Worm (Caenorhabditis elegans) whole organism, young adult: ENCODE results near the gene nhr-192.

Experiments
- C06A6.2 ChIP-seq: fragments of 200-800 bp; sonication (Bioruptor generic); conservative IDR thresholded peaks from 2 replicates; pipeline ENCODE4 v1.3.6; 2022; ENCODE audit warnings: missing genetic modification characterization, missing compliant biosample characterization
- C17E4.6 ChIP-seq: fragments of 200-800 bp; sonication (Bioruptor generic); IDR thresholded peaks from 2 replicates; pipeline ENCODE4 v1.3.6; 2022; ENCODE audit warnings: missing genetic modification reagents, missing genetic modification characterization, missing compliant biosample characterization
- F37B4.10 ChIP-seq: fragments of 200-800 bp; sonication (Bioruptor generic); IDR thresholded peaks from 2 replicates; pipeline ENCODE4 v1.3.6; 2022; ENCODE audit warnings: missing genetic modification characterization, missing compliant biosample characterization
- K12H6.12 ChIP-seq: fragments of 200-800 bp; sonication (Bioruptor generic); optimal IDR thresholded peaks from 2 replicates; lab custom pipeline; 2018; ENCODE audit warnings: mild to moderate bottlenecking, missing genetic modification characterization, missing compliant biosample characterization
- Y56A3A.18 ChIP-seq: fragments of 200-800 bp; sonication (Bioruptor generic); IDR thresholded peaks from 2 replicates; pipeline ENCODE4 v1.3.6; 2022; ENCODE audit warnings: missing genetic modification reagents, missing genetic modification characterization, missing compliant biosample characterization
- Y79H2A.3 ChIP-seq: fragments of 200-800 bp; sonication (Bioruptor generic); conservative IDR thresholded peaks from 2 replicates; pipeline ENCODE4 v1.3.6; 2022; ENCODE audit warnings: missing genetic modification reagents, missing genetic modification characterization, missing compliant biosample characterization
- ama-1 ChIP-seq, 3 experiments: fragments of 150-350 bp in 1 of 3; sonication (generic microtip) in 2 of 3; optimal IDR thresholded peaks; 2 replicates each; lab custom pipeline; 2014 to 2018; ENCODE audit warnings: missing biosample characterization in 2 of 3, missing genetic modification characterization in 2 of 3, missing genetic modification reagents in 2 of 3
- bed-1 ChIP-seq: fragments of 200-800 bp; sonication (Bioruptor generic); IDR thresholded peaks from 2 replicates; pipeline ENCODE4 v1.3.6; 2022; ENCODE audit warnings: missing genetic modification reagents, missing genetic modification characterization, missing compliant biosample characterization
- ccch-3 ChIP-seq: fragments of 200-800 bp; sonication (Bioruptor generic); optimal IDR thresholded peaks from 2 replicates; lab custom pipeline; 2018; ENCODE audit warnings: mild to moderate bottlenecking, missing genetic modification characterization, missing compliant biosample characterization
- cebp-1 ChIP-seq, 2 experiments: fragments of 200-800 bp in 1 of 2; sonication (Bioruptor generic) in 1 of 2; sonication (generic microtip) in 1 of 2; IDR thresholded peaks in 1 of 2; optimal IDR thresholded peaks in 1 of 2; 2 replicates each; pipeline versions ENCODE4 v1.3.6 to Lab custom; 2017 to 2022; ENCODE audit warnings: missing compliant biosample characterization in 2 of 2, missing genetic modification characterization in 2 of 2, mild to moderate bottlenecking in 1 of 2, missing genetic modification reagents in 1 of 2, moderate library complexity in 1 of 2
- ceh-100 ChIP-seq: fragments of 200-800 bp; sonication (Bioruptor generic); IDR thresholded peaks from 2 replicates; pipeline ENCODE4 v1.3.6; 2022; ENCODE audit warnings: missing genetic modification reagents, missing genetic modification characterization, missing compliant biosample characterization
- ceh-27 ChIP-seq: fragments of 200-800 bp; sonication (Bioruptor generic); optimal IDR thresholded peaks from 2 replicates; lab custom pipeline; 2018; ENCODE audit warnings: mild to moderate bottlenecking, missing genetic modification characterization, moderate library complexity, missing compliant biosample characterization
- egl-44 ChIP-seq: fragments of 200-800 bp; sonication (Bioruptor generic); IDR thresholded peaks from 2 replicates; pipeline ENCODE4 v1.3.6; 2022; ENCODE audit warnings: missing genetic modification reagents, missing genetic modification characterization, missing compliant biosample characterization
- him-1 ChIP-seq: sonication (generic microtip); optimal IDR thresholded peaks from 2 replicates; lab custom pipeline; 2016; ENCODE audit warnings: missing genotype, missing genetic modification reagents, missing genetic modification characterization, missing compliant biosample characterization
- hmg-1.2 ChIP-seq: fragments of 200-800 bp; sonication (Bioruptor generic); IDR thresholded peaks from 2 replicates; pipeline ENCODE4 v1.3.6; 2022; ENCODE audit warnings: missing genetic modification reagents, missing genetic modification characterization, missing compliant biosample characterization
- hrde-1 ChIP-seq: sonication (generic microtip); optimal IDR thresholded peaks from 2 replicates; lab custom pipeline; 2016; ENCODE audit warnings: missing genetic modification characterization, mild to moderate bottlenecking, missing compliant biosample characterization, moderate library complexity, missing genotype, missing genetic modification reagents, borderline replicate concordance
- lin-35 ChIP-seq, 3 experiments: fragments of 150-350 bp in 2 of 3; sonication (generic microtip) in 1 of 3; optimal IDR thresholded peaks; 2 replicates each; lab custom pipeline; 2014 to 2018; ENCODE audit warnings: missing biosample characterization in 3 of 3, missing genetic modification characterization in 3 of 3, missing genetic modification reagents in 3 of 3
- lir-1 ChIP-seq: fragments of 200-800 bp; sonication (Bioruptor generic); conservative IDR thresholded peaks from 2 replicates; pipeline ENCODE4 v1.3.6; 2022; ENCODE audit warnings: missing genetic modification reagents, missing genetic modification characterization, missing compliant biosample characterization
- madf-10 ChIP-seq: sonication (generic microtip); optimal IDR thresholded peaks from 2 replicates; lab custom pipeline; 2016; ENCODE audit warnings: mild to moderate bottlenecking, missing genetic modification characterization, missing compliant biosample characterization
- madf-8 ChIP-seq: fragments of 200-800 bp; sonication (Bioruptor generic); conservative IDR thresholded peaks from 2 replicates; pipeline ENCODE4 v1.3.6; 2022; ENCODE audit warnings: missing genetic modification reagents, missing genetic modification characterization, missing compliant biosample characterization
- mcd-1 ChIP-seq: fragments of 200-800 bp; sonication (Bioruptor generic); IDR thresholded peaks from 2 replicates; pipeline ENCODE4 v1.3.6; 2022; ENCODE audit warnings: missing genetic modification reagents, missing genetic modification characterization, missing compliant biosample characterization
- nfyb-1 ChIP-seq: fragments of 200-800 bp; sonication (Bioruptor generic); IDR thresholded peaks from 2 replicates; pipeline ENCODE4 v1.3.6; 2022; ENCODE audit warnings: missing genetic modification reagents, missing genetic modification characterization, missing compliant biosample characterization
- nhr-120 ChIP-seq: fragments of 200-800 bp; sonication (Bioruptor generic); IDR thresholded peaks from 2 replicates; pipeline ENCODE4 v1.3.6; 2022; ENCODE audit warnings: missing genetic modification characterization, missing compliant biosample characterization
- nhr-80 ChIP-seq: sonication (generic microtip); optimal IDR thresholded peaks from 2 replicates; lab custom pipeline; 2016; ENCODE audit warnings: missing genetic modification characterization, missing compliant biosample characterization
- pbrm-1 ChIP-seq: fragments of 200-800 bp; sonication (Bioruptor generic); IDR thresholded peaks from 2 replicates; pipeline ENCODE4 v1.3.6; 2022; ENCODE audit warnings: missing genetic modification reagents, missing genetic modification characterization, missing compliant biosample characterization
- rpc-1 ChIP-seq, 2 experiments: fragments of 150-350 bp in 1 of 2; sonication (generic microtip) in 1 of 2; optimal IDR thresholded peaks; 2 replicates each; lab custom pipeline; 2014 to 2018; ENCODE audit warnings: missing biosample characterization in 1 of 2, missing genetic modification characterization in 1 of 2, missing genetic modification reagents in 1 of 2, missing genotype in 1 of 2
- sdz-38 ChIP-seq: sonication (generic microtip); optimal IDR thresholded peaks from 2 replicates; lab custom pipeline; 2016; ENCODE audit warnings: missing genotype, missing genetic modification characterization, missing compliant biosample characterization
- snpc-1.1 ChIP-seq: sonication (generic microtip); optimal IDR thresholded peaks from 2 replicates; lab custom pipeline; 2017; ENCODE audit warnings: missing genetic modification characterization, mild to moderate bottlenecking, missing compliant biosample characterization, antibody characterized with exemption, moderate library complexity, missing genotype, missing genetic modification reagents; ENCODE audit not compliant: insufficient read depth
- snpc-1.3 ChIP-seq: sonication (generic microtip); optimal IDR thresholded peaks from 2 replicates; lab custom pipeline; 2017; ENCODE audit warnings: missing genetic modification characterization, mild to moderate bottlenecking, missing compliant biosample characterization, antibody characterized with exemption, moderate library complexity, missing genotype, missing genetic modification reagents; ENCODE audit not compliant: insufficient read depth
- snpc-3.4 ChIP-seq: sonication (generic microtip); optimal IDR thresholded peaks from 2 replicates; lab custom pipeline; 2017; ENCODE audit warnings: missing genetic modification characterization, mild to moderate bottlenecking, missing compliant biosample characterization, antibody characterized with exemption, moderate library complexity, missing genotype, missing genetic modification reagents
- sptf-2 ChIP-seq: fragments of 200-800 bp; sonication (Bioruptor generic); optimal IDR thresholded peaks from 2 replicates; lab custom pipeline; 2018; ENCODE audit warnings: mild to moderate bottlenecking, missing genetic modification characterization, missing compliant biosample characterization
- zim-3 ChIP-seq: sonication (generic microtip); optimal IDR thresholded peaks from 2 replicates; lab custom pipeline; 2017; ENCODE audit warnings: mild to moderate bottlenecking, missing genetic modification characterization, moderate library complexity, missing compliant biosample characterization
- ztf-18 ChIP-seq: sonication (generic microtip); optimal IDR thresholded peaks from 2 replicates; lab custom pipeline; 2016; ENCODE audit warnings: missing genotype, mild to moderate bottlenecking, missing genetic modification characterization, missing compliant biosample characterization
- ztf-25 ChIP-seq: fragments of 200-800 bp; sonication (Bioruptor generic); IDR thresholded peaks from 2 replicates; pipeline ENCODE4 v1.3.6; 2022; ENCODE audit warnings: missing genetic modification reagents, missing genetic modification characterization, missing compliant biosample characterization
- ztf-28 ChIP-seq: fragments of 200-800 bp; sonication (Bioruptor generic); IDR thresholded peaks from 2 replicates; pipeline ENCODE4 v1.3.6; 2022; ENCODE audit warnings: missing genetic modification reagents, missing genetic modification characterization, missing compliant biosample characterization

The nhr-192 gene

ce11 chrV:10042254-10042653 lies 28.2 kb downstream of the nhr-192 start (continued):
- TF ChIP-seq ceh-100 (GFP tag; lab: Robert Waterston, UW): no peak
- no peak for TF ChIP-seq lin-35 (GFP tag; optimal IDR thresholded peaks at IDR 0.05; lab: Kevin White, UChicago)
- peak; percentile 53 for TF ChIP-seq K12H6.12
- TF ChIP-seq ama-1 (optimal IDR thresholded peaks at IDR 0.05; lab: Kevin White, UChicago): no peak
- TF ChIP-seq ama-1 (GFP tag; optimal IDR thresholded peaks at IDR 0.05; lab: Kevin White, UChicago): no peak
- TF ChIP-seq ztf-18 (tag; lab: Kevin White, UChicago): no peak
- TF ChIP-seq Y79H2A.3 (GFP tag; lab: Robert Waterston, UW): no peak
- TF ChIP-seq sdz-38 (tag; lab: Kevin White, UChicago): no peak

ce11 chrV:10041484-10041883 lies 29.0 kb downstream of the nhr-192 start:
- TF ChIP-seq nfyb-1 (GFP tag; lab: Robert Waterston, UW) (no peak), snpc-3.4 (tag; lab: Kevin White, UChicago) (no peak), madf-10 (tag; lab: Kevin White, UChicago) (no peak), him-1 (tag; lab: Kevin White, UChicago) (no peak), F37B4.10 (GFP tag; lab: Robert Waterston, UW) (no peak), hrde-1 (no peak), hmg-1.2 (GFP tag; lab: Robert Waterston, UW) (peak; percentile 12; the same call in 1 of the 2 replicates), ztf-25 (GFP tag; lab: Robert Waterston, UW) (no peak), K12H6.12 (peak; percentile 47), snpc-1.3 (tag; lab: Kevin White, UChicago) (no peak), lin-35 (GFP tag; optimal IDR thresholded peaks at IDR 0.05; lab: Kevin White, UChicago) (peak in 1 of 3 experiments; percentile 21), nhr-80 (peak; percentile 9), C17E4.6 (GFP tag; lab: Robert Waterston, UW) (no peak), ceh-27 (GFP tag; lab: Kevin White, UChicago) (peak; percentile 50), lir-1 (peak; percentile 92), nhr-120 (GFP tag; lab: Robert Waterston, UW) (no peak), egl-44 (GFP tag; lab: Robert Waterston, UW) (no peak), Y56A3A.18 (GFP tag; lab: Robert Waterston, UW) (no peak), mcd-1 (GFP tag; lab: Robert Waterston, UW) (no peak), snpc-1.1 (tag; lab: Kevin White, UChicago) (no peak), rpc-1 (optimal IDR thresholded peaks at IDR 0.05; lab: Kevin White, UChicago) (no peak), rpc-1 (tag; optimal IDR thresholded peaks at IDR 0.05; lab: Kevin White, UChicago) (no peak), sptf-2 (no peak), C06A6.2 (GFP tag; lab: Robert Waterston, UW) (no peak), bed-1 (GFP tag; lab: Robert Waterston, UW) (no peak), ccch-3 (GFP tag; lab: Kevin White, UChicago) (no peak), cebp-1 (GFP tag; IDR thresholded peaks at IDR 0.05; lab: Robert Waterston, UW) (no peak), cebp-1 (tag; optimal IDR thresholded peaks at IDR 0.05; lab: Kevin White, UChicago) (peak; percentile 20), zim-3 (no peak), ztf-28 (0 out of 2 replicates have a peak, but pooled peaks have one; percentile 7), pbrm-1 (0 out of 2 replicates have a peak, but pooled peaks have one; percentile 40), madf-8 (GFP tag; lab: Robert Waterston, UW) (no peak)
